Worm (Caenorhabditis elegans) whole organism, midembryonic: ENCODE data around the gene Y32H12A.8.

ENCODE experiments used
- cog-1 ChIP-seq: sonication (generic microtip); optimal IDR thresholded peaks from 2 replicates; lab custom pipeline; 2016; ENCODE audit warnings: missing genetic modification characterization, missing compliant biosample characterization
- flt-1 ChIP-seq: fragments of 200-800 bp; sonication (Bioruptor generic); IDR thresholded peaks from 2 replicates; pipeline ENCODE4 v1.3.6; 2022; ENCODE audit warnings: missing genetic modification characterization, missing compliant biosample characterization
- ref-1 ChIP-seq: fragments of 200-800 bp; sonication (Bioruptor generic); conservative IDR thresholded peaks from 2 replicates; pipeline ENCODE4 v1.3.6; 2022; ENCODE audit warnings: missing genetic modification reagents, missing genetic modification characterization, missing compliant biosample characterization
- ztf-23 ChIP-seq: fragments of 200-800 bp; sonication (Bioruptor generic); IDR thresholded peaks from 2 replicates; pipeline ENCODE4 v1.3.6; 2022; ENCODE audit warnings: missing genetic modification reagents, missing genetic modification characterization, missing compliant biosample characterization

DNA sequence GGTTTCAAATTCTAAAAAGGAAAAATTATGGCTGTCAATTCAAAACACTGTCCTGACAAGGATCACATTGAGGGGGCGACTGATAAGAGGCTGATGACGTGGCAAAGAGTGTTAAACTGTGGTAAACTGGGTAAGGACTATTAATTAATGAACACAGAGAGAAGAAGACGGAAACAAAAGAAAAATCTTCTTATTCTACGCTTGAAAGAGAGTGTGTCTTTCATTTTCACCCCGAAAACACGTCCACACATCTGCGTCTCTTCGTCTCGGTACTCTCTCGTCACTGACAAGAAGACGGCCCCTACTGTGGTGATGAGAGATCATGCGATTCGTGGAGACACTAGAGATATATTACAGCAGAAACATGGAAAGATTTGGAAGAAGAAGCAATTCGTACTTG, 15.6 kb upstream of the Y32H12A.8 start:
- TF ChIP-seq ref-1 (GFP tag; lab: Robert Waterston, UW) (no peak), ztf-23 (GFP tag; lab: Robert Waterston, UW) (no peak), cog-1 (tag; lab: Kevin White, UChicago) (no peak), flt-1 (GFP tag; lab: Robert Waterston, UW) (no peak)
